Fruit fly (Drosophila melanogaster): Measurements from ENCODE around the gene CG43693.

The CG43693 gene

DNA sequence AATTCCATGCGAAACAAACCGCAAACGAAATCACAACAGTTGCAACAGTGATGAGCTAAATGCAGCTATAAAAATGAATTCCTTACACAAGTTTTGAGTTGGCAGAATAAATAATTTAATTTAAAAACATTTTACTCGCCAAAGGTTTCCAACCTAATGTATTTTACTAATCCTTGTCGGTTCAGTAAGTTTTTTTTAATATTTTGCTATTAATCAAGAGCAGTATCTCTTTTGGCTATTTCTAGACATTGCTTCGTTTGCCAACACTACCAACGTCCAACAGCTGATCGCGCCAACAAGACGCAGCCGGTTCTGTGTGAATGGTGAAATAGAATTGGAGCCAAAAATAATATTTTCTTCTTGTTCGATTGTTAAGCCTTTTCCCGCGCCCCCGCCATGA, 13.5 kb upstream of the CG43693 start, which contains the start of the genes CG32075, CG45101 and SuUR (continued):
- TF ChIP-seq CG1621 (tag; optimal IDR thresholded peaks at IDR 0.05) (peak; percentile 21), vri (GFP tag; optimal IDR thresholded peaks at IDR 0.05) (peak; percentile 73), Eip93F (GFP tag; optimal IDR thresholded peaks at IDR 0.05) (peak; percentile 38), fd85E (GFP tag; optimal IDR thresholded peaks at IDR 0.05) (no peak), CG11762 (GFP tag; optimal IDR thresholded peaks at IDR 0.05; ENCODE audit: insufficient read depth) (peak; percentile 66), achi (GFP tag; optimal IDR thresholded peaks at IDR 0.05) (peak; percentile 83), Lpt (GFP tag; optimal IDR thresholded peaks at IDR 0.05) (peak; percentile 56), Hr39 (GFP tag; optimal IDR thresholded peaks at IDR 0.05) (peak; percentile 92), Ets21C (GFP tag; optimal IDR thresholded peaks at IDR 0.05) (peak; percentile 85), Eip75B (GFP tag; optimal IDR thresholded peaks at IDR 0.05) (peak; percentile 83), svp (GFP tag) (no peak), esn (GFP tag; optimal IDR thresholded peaks at IDR 0.05) (peak; percentile 92), Blimp-1 (GFP tag; optimal IDR thresholded peaks at IDR 0.05) (no peak), CG3919 (GFP tag; optimal IDR thresholded peaks at IDR 0.05) (peak; percentile 76), CG15336 (GFP tag; IDR thresholded peaks at IDR 0.05) (peak; percentile 75), eg (GFP tag; IDR thresholded peaks at IDR 0.05) (peak; percentile 88; the same call in 2 of the 3 replicates), CG6276 (GFP tag; optimal IDR thresholded peaks at IDR 0.05) (no peak), salr (GFP tag; optimal IDR thresholded peaks at IDR 0.05) (peak; percentile 43 to 59), Sox15 (GFP tag; optimal IDR thresholded peaks at IDR 0.05) (peak; percentile 82), OdsH (GFP tag; optimal IDR thresholded peaks at IDR 0.05) (peak; percentile 89), CG10669 (GFP tag; optimal IDR thresholded peaks at IDR 0.05) (peak; percentile 75), Sox102F (GFP tag; optimal IDR thresholded peaks at IDR 0.05) (peak; percentile 81), Met (GFP tag; optimal IDR thresholded peaks at IDR 0.05) (peak; percentile 87), CG8119 (GFP tag; IDR thresholded peaks at IDR 0.05) (peak; percentile 60; the same call in 2 of the 3 replicates), Hr38 (GFP tag; optimal IDR thresholded peaks at IDR 0.05) (peak; percentile 65), CG7368 (GFP tag; optimal IDR thresholded peaks at IDR 0.05) (peak; percentile 68), CG10631 (GFP tag; optimal IDR thresholded peaks at IDR 0.05) (peak; percentile 89), fd59A (GFP tag; optimal IDR thresholded peaks at IDR 0.05) (peak; percentile 39), dsx (GFP tag; optimal IDR thresholded peaks at IDR 0.05; ENCODE audit: poor library complexity, severe bottlenecking) (peak; percentile 66), CG8632 (GFP tag; optimal IDR thresholded peaks at IDR 0.05) (peak; percentile 73), dac (GFP tag; optimal IDR thresholded peaks at IDR 0.05) (peak; percentile 52)

DNA sequence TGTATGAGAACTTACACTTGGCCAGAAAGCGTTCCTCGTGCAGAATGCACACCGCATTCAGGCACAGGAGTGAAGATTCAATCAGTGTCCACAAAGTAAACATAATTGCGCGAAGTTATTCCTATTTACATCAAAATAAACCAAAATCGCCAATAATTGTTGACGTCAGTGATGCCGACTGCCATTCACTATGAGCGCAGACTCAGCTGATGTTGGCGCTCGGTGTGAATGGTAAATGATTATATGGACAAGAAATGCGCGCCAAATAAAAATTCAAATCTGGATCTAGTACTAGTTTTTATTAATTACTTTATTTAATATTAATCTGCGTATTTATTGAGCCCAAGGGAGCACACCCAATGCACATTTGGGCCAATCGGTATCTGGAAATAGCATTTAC, 11.3 kb upstream of the CG43693 start, which contains the start of gene CG32069:
TSS of gene CG32069 (minus strand) at position 174 of the 400 bp plus-strand sequence.
- TF ChIP-seq CG6276 (GFP tag; optimal IDR thresholded peaks at IDR 0.05): no peak
- no peak for TF ChIP-seq Ets96B (tag; optimal IDR thresholded peaks at IDR 0.05)
- TF ChIP-seq CG3919 (GFP tag; optimal IDR thresholded peaks at IDR 0.05): no peak
- peak; percentile 5 for TF ChIP-seq fkh (GFP tag; optimal IDR thresholded peaks at IDR 0.05)
- TF ChIP-seq pdm3 (GFP tag; optimal IDR thresholded peaks at IDR 0.05): no peak
- no peak for TF ChIP-seq topi (GFP tag; optimal IDR thresholded peaks at IDR 0.05)
- peak; percentile 32 for TF ChIP-seq Eip78C (GFP tag)
- TF ChIP-seq CG11294 (GFP tag; IDR thresholded peaks at IDR 0.05): no peak
- TF ChIP-seq eg (GFP tag; IDR thresholded peaks at IDR 0.05): no peak
- no peak for TF ChIP-seq Ets21C (GFP tag; optimal IDR thresholded peaks at IDR 0.05)
- TF ChIP-seq CG32006 (GFP tag; optimal IDR thresholded peaks at IDR 0.05): no peak
- no peak for TF ChIP-seq CG1621 (tag; optimal IDR thresholded peaks at IDR 0.05)
- no peak for TF ChIP-seq achi (GFP tag; optimal IDR thresholded peaks at IDR 0.05)
- no peak for TF ChIP-seq CG34406 (GFP tag; optimal IDR thresholded peaks at IDR 0.05)
- no peak for TF ChIP-seq dsx (GFP tag; optimal IDR thresholded peaks at IDR 0.05; ENCODE audit: poor library complexity, severe bottlenecking)
- no peak for TF ChIP-seq spab (GFP tag; optimal IDR thresholded peaks at IDR 0.05)
